Fruit fly (Drosophila melanogaster) whole organism, embryonic: Measurements from ENCODE around the gene CG33723.

Source experiments
- Aef1 ChIP-seq: fragments of 200-800 bp; sonication (Bioruptor generic); IDR thresholded peaks from 3 replicates; pipeline ENCODE4 v1.3.6; 2022; ENCODE audit warnings: missing biosample characterization, missing genetic modification characterization
- Atf3 ChIP-seq: fragments of 200-800 bp; sonication (Bioruptor generic); optimal IDR thresholded peaks from 3 replicates; lab custom pipeline; 2016; ENCODE audit warnings: missing biosample characterization, missing genetic modification characterization
- BEAF-32 ChIP-seq: fragments of 200-800 bp; sonication (Bioruptor generic); optimal IDR thresholded peaks from 3 replicates; lab custom pipeline; 2017; ENCODE audit warnings: missing biosample characterization, missing genetic modification characterization, mild to moderate bottlenecking, moderate library complexity, missing genetic modification reagents
- Bdp1 ChIP-seq: fragments of 200-800 bp; sonication (Bioruptor generic); optimal IDR thresholded peaks from 3 replicates; lab custom pipeline; 2016; ENCODE audit warnings: missing biosample characterization, missing genetic modification characterization
- CG10147 ChIP-seq: fragments of 200-800 bp; sonication (Bioruptor generic); optimal IDR thresholded peaks from 2 replicates; lab custom pipeline; 2019; ENCODE audit warnings: missing biosample characterization, mild to moderate bottlenecking, missing genetic modification characterization, moderate library complexity
- CG10979 ChIP-seq: fragments of 200-800 bp; sonication (Bioruptor generic); optimal IDR thresholded peaks from 2 replicates; lab custom pipeline; 2018; ENCODE audit warnings: missing biosample characterization, mild to moderate bottlenecking, missing genetic modification characterization, moderate library complexity
- CG12299 ChIP-seq: fragments of 200-800 bp; sonication (Bioruptor generic); optimal IDR thresholded peaks from 2 replicates; lab custom pipeline; 2018; ENCODE audit warnings: missing biosample characterization, mild to moderate bottlenecking, missing genetic modification characterization
- CG1233 ChIP-seq: fragments of 200-800 bp; sonication (Bioruptor generic); optimal IDR thresholded peaks from 4 replicates; lab custom pipeline; 2018; ENCODE audit warnings: missing biosample characterization, mild to moderate bottlenecking, missing genetic modification characterization
- CG13287 ChIP-seq: fragments of 200-800 bp; sonication (Bioruptor generic); IDR thresholded peaks from 2 replicates; pipeline ENCODE4 v1.3.6; 2022; ENCODE audit warnings: missing biosample characterization, missing genetic modification characterization; ENCODE audit not compliant: partially characterized antibody
- CG13624 ChIP-seq: fragments of 200-800 bp; sonication (Bioruptor generic); optimal IDR thresholded peaks from 2 replicates; lab custom pipeline; 2016; ENCODE audit warnings: missing biosample characterization, missing genetic modification characterization
- CG1647 ChIP-seq: fragments of 200-800 bp; sonication (Bioruptor generic); optimal IDR thresholded peaks from 3 replicates; lab custom pipeline; 2016; ENCODE audit warnings: missing biosample characterization, missing genetic modification characterization
- CG17186 ChIP-seq: fragments of 200-800 bp; sonication (Bioruptor generic); optimal IDR thresholded peaks from 3 replicates; lab custom pipeline; 2017; ENCODE audit warnings: missing biosample characterization, missing genetic modification reagents, missing genetic modification characterization
- CG17328 ChIP-seq: fragments of 200-800 bp; sonication (Bioruptor generic); IDR thresholded peaks from 2 replicates; pipeline ENCODE4 v1.3.6; 2022; ENCODE audit warnings: missing biosample characterization, missing genetic modification characterization
- CG2202 ChIP-seq: fragments of 200-800 bp; sonication (Bioruptor generic); optimal IDR thresholded peaks from 2 replicates; lab custom pipeline; 2018; ENCODE audit warnings: missing biosample characterization, mild to moderate bottlenecking, missing genetic modification characterization
- CG3281 ChIP-seq: fragments of 200-800 bp; sonication (Bioruptor generic); optimal IDR thresholded peaks from 3 replicates; lab custom pipeline; 2017; ENCODE audit warnings: missing biosample characterization, mild to moderate bottlenecking, missing genetic modification characterization
- CG33557 ChIP-seq: fragments of 200-800 bp; sonication (Bioruptor generic); optimal IDR thresholded peaks from 2 replicates; lab custom pipeline; 2019; ENCODE audit warnings: missing biosample characterization, mild to moderate bottlenecking, missing genetic modification characterization, moderate library complexity
- CG5245 ChIP-seq: fragments of 200-800 bp; sonication (Bioruptor generic); optimal IDR thresholded peaks from 3 replicates; lab custom pipeline; 2016; ENCODE audit warnings: missing biosample characterization, missing genetic modification characterization
- CG6791 ChIP-seq: fragments of 200-800 bp; sonication (Bioruptor generic); IDR thresholded peaks from 3 replicates; pipeline ENCODE4 v1.3.6; 2022; ENCODE audit warnings: missing biosample characterization, missing genetic modification characterization; ENCODE audit not compliant: partially characterized antibody
- CG7556 ChIP-seq: fragments of 200-800 bp; sonication (Bioruptor generic); optimal IDR thresholded peaks from 2 replicates; lab custom pipeline; 2017; ENCODE audit warnings: missing biosample characterization, mild to moderate bottlenecking, missing genetic modification characterization
- CG9215 ChIP-seq: fragments of 200-800 bp; sonication (Bioruptor generic); IDR thresholded peaks from 2 replicates; pipeline ENCODE4 v1.3.6; 2022; ENCODE audit warnings: missing biosample characterization, missing genetic modification characterization
- CHES-1-like ChIP-seq: fragments of 200-800 bp; sonication (Bioruptor generic); optimal IDR thresholded peaks from 2 replicates; lab custom pipeline; 2016; ENCODE audit warnings: missing biosample characterization, missing genetic modification characterization
- D19A ChIP-seq: fragments of 200-800 bp; optimal IDR thresholded peaks from 3 replicates; lab custom pipeline; 2019; ENCODE audit warnings: missing biosample characterization, mild to moderate bottlenecking, missing genetic modification characterization, moderate library complexity
- E2f2 ChIP-seq: fragments of 200-800 bp; sonication (Bioruptor generic); IDR thresholded peaks from 2 replicates; pipeline ENCODE4 v1.3.6; 2022; ENCODE audit warnings: missing biosample characterization, missing genetic modification characterization
- GATAe ChIP-seq: fragments of 200-800 bp; sonication (Bioruptor generic); conservative IDR thresholded peaks from 2 replicates; pipeline ENCODE4 v1.3.6; 2022; ENCODE audit warnings: missing biosample characterization, missing genetic modification characterization
- Hr39 ChIP-seq: fragments of >200 bp; optimal IDR thresholded peaks from 2 replicates; lab custom pipeline; 2017
- Lhr ChIP-seq: fragments of 200-800 bp; sonication (Bioruptor generic); optimal IDR thresholded peaks from 3 replicates; lab custom pipeline; 2017; ENCODE audit warnings: mild to moderate bottlenecking, missing biosample characterization, missing genetic modification reagents, missing genetic modification characterization
- MBD-R2 ChIP-seq: fragments of 200-800 bp; sonication (Bioruptor generic); IDR thresholded peaks from 2 replicates; pipeline ENCODE4 v1.3.6; 2022; ENCODE audit warnings: missing biosample characterization, missing genetic modification characterization
- Oli ChIP-seq: fragments of 200-800 bp; sonication (Bioruptor generic); optimal IDR thresholded peaks from 2 replicates; lab custom pipeline; 2018; ENCODE audit warnings: missing biosample characterization, mild to moderate bottlenecking, missing genetic modification characterization, moderate library complexity
- Spps ChIP-seq: fragments of 200-800 bp; sonication (Bioruptor generic); optimal IDR thresholded peaks from 2 replicates; lab custom pipeline; 2018; ENCODE audit warnings: missing biosample characterization, mild to moderate bottlenecking, missing genetic modification characterization
- Sry-β ChIP-seq: fragments of 200-800 bp; sonication (Bioruptor generic); optimal IDR thresholded peaks from 2 replicates; lab custom pipeline; 2018; ENCODE audit warnings: missing biosample characterization, mild to moderate bottlenecking, missing genetic modification characterization, moderate library complexity
- TFAM ChIP-seq: fragments of 200-800 bp; sonication (Bioruptor generic); optimal IDR thresholded peaks from 2 replicates; lab custom pipeline; 2017; ENCODE audit warnings: missing biosample characterization, missing genetic modification characterization, inconsistent platforms
- YL-1 ChIP-seq: fragments of 200-800 bp; sonication (Bioruptor generic); optimal IDR thresholded peaks from 3 replicates; lab custom pipeline; 2017; ENCODE audit warnings: missing biosample characterization, mild to moderate bottlenecking, missing genetic modification characterization
- ab ChIP-seq: fragments of 200-800 bp; sonication (Bioruptor generic); optimal IDR thresholded peaks from 2 replicates; lab custom pipeline; 2016; ENCODE audit warnings: missing biosample characterization, missing genetic modification characterization
- bbx ChIP-seq: fragments of 200-800 bp; sonication (Bioruptor generic); IDR thresholded peaks from 2 replicates; pipeline ENCODE4 v1.3.6; 2022; ENCODE audit warnings: missing biosample characterization, missing genetic modification characterization; ENCODE audit not compliant: partially characterized antibody
- cad ChIP-seq: fragments of >200 bp; optimal IDR thresholded peaks from 2 replicates; lab custom pipeline; 2017; ENCODE audit warnings: missing biosample characterization, missing genetic modification characterization
- caup ChIP-seq: fragments of 200-800 bp; sonication (Bioruptor generic); optimal IDR thresholded peaks from 3 replicates; lab custom pipeline; 2017; ENCODE audit warnings: missing biosample characterization, mild to moderate bottlenecking, missing genetic modification characterization, moderate library complexity; ENCODE audit not compliant: severe bottlenecking
- croc ChIP-seq: fragments of 200-800 bp; sonication (Bioruptor generic); conservative IDR thresholded peaks from 3 replicates; pipeline ENCODE4 v1.3.6; 2022; ENCODE audit warnings: missing biosample characterization, missing genetic modification characterization
- disco-r ChIP-seq: fragments of 200-800 bp; sonication (Bioruptor generic); optimal IDR thresholded peaks from 2 replicates; lab custom pipeline; 2016; ENCODE audit warnings: missing biosample characterization, missing genetic modification characterization
- dmrt99B ChIP-seq: fragments of 200-800 bp; sonication (Bioruptor generic); optimal IDR thresholded peaks from 2 replicates; lab custom pipeline; 2018; ENCODE audit warnings: missing biosample characterization, mild to moderate bottlenecking, missing genetic modification characterization, moderate library complexity
- fd96Cb ChIP-seq: fragments of 200-800 bp; sonication (Bioruptor generic); optimal IDR thresholded peaks from 2 replicates; lab custom pipeline; 2018; ENCODE audit warnings: missing biosample characterization, mild to moderate bottlenecking, missing genetic modification characterization, moderate library complexity
- fru ChIP-seq: fragments of >200 bp; optimal IDR thresholded peaks from 2 replicates; lab custom pipeline; 2017
- gce ChIP-seq: fragments of 200-800 bp; sonication (Bioruptor generic); IDR thresholded peaks from 3 replicates; pipeline ENCODE4 v1.3.6; 2022; ENCODE audit warnings: missing biosample characterization, missing genetic modification characterization
- gem ChIP-seq: fragments of 200-800 bp; sonication (Bioruptor generic); optimal IDR thresholded peaks from 2 replicates; lab custom pipeline; 2019; ENCODE audit warnings: missing biosample characterization, mild to moderate bottlenecking, missing genetic modification characterization, moderate library complexity
- hbn ChIP-seq: fragments of 200-800 bp; sonication (Bioruptor generic); IDR thresholded peaks from 2 replicates; pipeline ENCODE4 v1.3.6; 2022; ENCODE audit warnings: missing biosample characterization, missing genetic modification characterization; ENCODE audit not compliant: partially characterized antibody
- kay ChIP-seq: fragments of 200-800 bp; sonication (Bioruptor generic); optimal IDR thresholded peaks from 2 replicates; lab custom pipeline; 2016; ENCODE audit warnings: missing biosample characterization, missing genetic modification characterization
- maf-S ChIP-seq: fragments of 200-800 bp; sonication (Bioruptor generic); optimal IDR thresholded peaks from 2 replicates; lab custom pipeline; 2016; ENCODE audit warnings: missing biosample characterization, missing genetic modification characterization
- nau ChIP-seq: fragments of 200-800 bp; sonication (Bioruptor generic); optimal IDR thresholded peaks from 3 replicates; lab custom pipeline; 2017; ENCODE audit warnings: missing biosample characterization, mild to moderate bottlenecking, missing genetic modification characterization, missing genetic modification reagents
- onecut ChIP-seq: fragments of 200-800 bp; sonication (Bioruptor generic); IDR thresholded peaks from 2 replicates; pipeline ENCODE4 v1.3.6; 2022; ENCODE audit warnings: missing biosample characterization, missing genetic modification characterization
- pita ChIP-seq: fragments of 200-800 bp; sonication (Bioruptor generic); optimal IDR thresholded peaks from 2 replicates; lab custom pipeline; 2017; ENCODE audit warnings: missing biosample characterization, mild to moderate bottlenecking, missing genetic modification characterization
- sim ChIP-seq: fragments of 200-800 bp; sonication (Bioruptor generic); IDR thresholded peaks from 2 replicates; pipeline ENCODE4 v1.3.6; 2022; ENCODE audit warnings: missing biosample characterization, missing genetic modification characterization
- sisA ChIP-seq: fragments of 200-800 bp; sonication (Bioruptor generic); IDR thresholded peaks from 2 replicates; pipeline ENCODE4 v1.3.6; 2022; ENCODE audit warnings: missing biosample characterization, missing genetic modification characterization
- zfh2 ChIP-seq: fragments of 200-800 bp; sonication (Bioruptor generic); optimal IDR thresholded peaks from 2 replicates; lab custom pipeline; 2016; ENCODE audit warnings: missing biosample characterization, missing genetic modification characterization

Gene CG33723

DNA sequence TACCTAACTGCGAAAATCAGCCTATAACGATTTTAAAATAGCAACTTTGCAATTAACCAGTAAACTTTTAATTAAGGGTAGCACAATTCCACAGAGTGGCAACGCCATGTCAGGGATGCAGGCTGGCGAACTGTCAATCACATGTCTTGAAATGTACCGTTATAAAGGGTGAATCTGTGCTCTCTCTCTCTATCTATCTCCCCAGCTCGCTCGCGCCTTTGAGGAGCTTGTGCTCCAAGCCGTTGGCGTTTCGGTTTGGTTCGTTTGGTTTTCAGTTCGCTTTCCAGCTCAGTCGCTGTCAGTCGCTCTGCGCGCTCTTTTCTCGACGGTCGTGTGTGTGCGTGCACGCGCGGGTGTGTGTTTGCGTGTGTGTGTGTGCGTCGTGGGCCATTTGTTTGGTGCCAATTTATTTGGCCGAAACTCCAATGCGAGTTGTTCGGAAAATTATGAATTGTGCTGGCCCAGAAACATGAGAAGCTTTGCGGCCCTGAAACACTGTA lies 3.3 kb downstream of the CG33723 start, which contains the start of gene numb (continued):
- TF ChIP-seq pita (GFP tag; lab: Kevin White, UChicago), result no peak
- TF ChIP-seq fru (lab: Kevin White, UChicago), result no peak
- no peak for TF ChIP-seq maf-S (GFP tag; lab: Kevin White, UChicago)
- TF ChIP-seq Aef1 (GFP tag; lab: Robert Waterston, UW), result no peak
- no peak for TF ChIP-seq fd96Cb (tag; lab: Kevin White, UChicago)
- TF ChIP-seq bbx (GFP tag; lab: Robert Waterston, UW), result peak; percentile 18; the same call in 1 of the 2 replicates
- TF ChIP-seq zfh2, result no peak
- TF ChIP-seq Spps, result no peak
- TF ChIP-seq CG13287 (GFP tag; lab: Robert Waterston, UW), result peak; percentile 32; the same call in 1 of the 2 replicates
- no peak for TF ChIP-seq Bdp1 (GFP tag; lab: Kevin White, UChicago)
- no peak for TF ChIP-seq Sry-β (GFP tag; lab: Kevin White, UChicago)
- no peak for TF ChIP-seq CG33557 (GFP tag; lab: Kevin White, UChicago)
- no peak for TF ChIP-seq CG10979 (tag; lab: Kevin White, UChicago)
- no peak for TF ChIP-seq CHES-1-like (GFP tag; lab: Kevin White, UChicago)
- no peak for TF ChIP-seq CG1233
- no peak for TF ChIP-seq CG17186 (GFP tag; lab: Kevin White, UChicago)
- TF ChIP-seq E2f2 (GFP tag; lab: Robert Waterston, UW), result no peak
- TF ChIP-seq Hr39 (lab: Kevin White, UChicago), result peak; percentile 95
- no peak for TF ChIP-seq Atf3
- peak; percentile 37 for TF ChIP-seq onecut (GFP tag; lab: Robert Waterston, UW)
- no peak for TF ChIP-seq CG17328 (GFP tag; lab: Robert Waterston, UW)
- TF ChIP-seq hbn (GFP tag; lab: Robert Waterston, UW), result no peak
- TF ChIP-seq CG9215 (GFP tag; lab: Robert Waterston, UW), result no peak
- TF ChIP-seq CG6791 (GFP tag; lab: Robert Waterston, UW), result no peak
- no peak for TF ChIP-seq ab (GFP tag; lab: Kevin White, UChicago)
- TF ChIP-seq BEAF-32 (GFP tag; lab: Kevin White, UChicago), result no peak
- no peak for TF ChIP-seq CG10147 (GFP tag; lab: Kevin White, UChicago)
- TF ChIP-seq gem (tag; lab: Kevin White, UChicago), result no peak
- no peak for TF ChIP-seq sisA
- no peak for TF ChIP-seq caup
- TF ChIP-seq Lhr (GFP tag; lab: Kevin White, UChicago), result no peak
- no peak for TF ChIP-seq CG12299 (tag; lab: Kevin White, UChicago)
- no peak for TF ChIP-seq disco-r (GFP tag; lab: Kevin White, UChicago)
- no peak for TF ChIP-seq CG3281
- no peak for TF ChIP-seq GATAe (GFP tag; lab: Robert Waterston, UW)
- TF ChIP-seq CG7556 (GFP tag; lab: Kevin White, UChicago), result no peak
- no peak for TF ChIP-seq CG1647
- no peak for TF ChIP-seq nau (GFP tag; lab: Kevin White, UChicago)
- TF ChIP-seq CG2202 (tag; lab: Kevin White, UChicago), result no peak
- TF ChIP-seq D19A (tag; lab: Kevin White, UChicago), result no peak
- TF ChIP-seq dmrt99B (tag; lab: Kevin White, UChicago), result no peak
- no peak for TF ChIP-seq CG5245 (GFP tag; lab: Kevin White, UChicago)
- no peak for TF ChIP-seq croc (GFP tag; lab: Robert Waterston, UW)
- TF ChIP-seq CG13624 (GFP tag; lab: Kevin White, UChicago), result peak; percentile 3
- peak; percentile 17; the same call in 1 of the 2 replicates for TF ChIP-seq MBD-R2 (GFP tag; lab: Robert Waterston, UW)
- TF ChIP-seq gce (GFP tag; lab: Robert Waterston, UW), result 0 out of 3 replicates have a peak, but pooled peaks have one; percentile 28
- no peak for TF ChIP-seq Oli
- no peak for TF ChIP-seq sim (GFP tag; lab: Robert Waterston, UW)
- no peak for TF ChIP-seq kay (GFP tag; lab: Kevin White, UChicago)
- no peak for TF ChIP-seq YL-1 (GFP tag; lab: Kevin White, UChicago)
- no peak for TF ChIP-seq TFAM (GFP tag; lab: Kevin White, UChicago)
- TF ChIP-seq cad, result no peak
